Worm (Caenorhabditis elegans) whole organism, L4/young adult: Measurements from ENCODE around the gene Y17D7B.10.

Experiments
- dao-5 ChIP-seq: sonication (generic microtip); optimal IDR thresholded peaks from 2 replicates; lab custom pipeline; 2016; ENCODE audit warnings: missing genotype, missing genetic modification characterization, moderate library complexity, missing compliant biosample characterization
- him-1 ChIP-seq: sonication (generic microtip); optimal IDR thresholded peaks from 2 replicates; lab custom pipeline; 2016; ENCODE audit warnings: missing genotype, missing genetic modification reagents, missing genetic modification characterization, missing compliant biosample characterization

DNA sequence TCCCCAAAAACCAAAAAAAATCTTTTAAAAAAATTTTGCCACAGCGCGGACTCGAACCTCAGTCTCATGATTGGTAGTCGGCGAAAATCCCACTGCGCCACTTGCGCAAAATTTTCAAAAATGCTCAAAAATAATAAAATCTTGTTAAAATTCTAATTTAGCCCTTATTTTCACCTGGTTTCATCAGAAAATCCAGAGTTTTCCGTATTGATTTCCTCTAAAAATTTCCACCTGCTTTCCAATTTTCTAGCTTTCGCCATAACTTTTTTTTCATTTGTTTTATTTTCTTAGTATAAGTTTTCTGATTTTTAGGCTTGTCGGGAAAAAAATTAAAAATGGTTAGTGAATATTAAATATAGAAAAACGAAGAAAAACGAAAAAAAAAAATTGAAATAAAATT, 43.9 kb downstream of the Y17D7B.10 start:
- TF ChIP-seq him-1 (no peak), dao-5 (tag; lab: Kevin White, UChicago) (no peak)
